Worm (Caenorhabditis elegans) whole organism, late embryonic: ENCODE measurements around the gene F48B9.3.

Source experiments
- T23F11.4 ChIP-seq: fragments of 200-800 bp; sonication (Bioruptor generic); optimal IDR thresholded peaks from 2 replicates; lab custom pipeline; 2018; ENCODE audit warnings: mild to moderate bottlenecking, missing genetic modification characterization, missing compliant biosample characterization
- ceh-45 ChIP-seq: fragments of 200-800 bp; sonication (Bioruptor generic); IDR thresholded peaks from 2 replicates; pipeline ENCODE4 v1.3.6; 2022; ENCODE audit warnings: missing genetic modification reagents, missing genetic modification characterization, missing compliant biosample characterization
- ceh-48 ChIP-seq: sonication (generic microtip); optimal IDR thresholded peaks from 2 replicates; lab custom pipeline; 2016; ENCODE audit warnings: missing genetic modification characterization, inconsistent platforms, missing compliant biosample characterization
- elt-2 ChIP-seq: sonication (generic microtip); optimal IDR thresholded peaks from 2 replicates; lab custom pipeline; 2016; ENCODE audit warnings: missing genetic modification reagents, missing genetic modification characterization, missing compliant biosample characterization
- ets-4 ChIP-seq: sonication (generic microtip); optimal IDR thresholded peaks from 2 replicates; lab custom pipeline; 2016; ENCODE audit warnings: missing genetic modification characterization, missing compliant biosample characterization
- fkh-10 ChIP-seq: fragments of 150-350 bp; optimal IDR thresholded peaks from 2 replicates; lab custom pipeline; 2014; ENCODE audit warnings: missing biosample characterization, missing genetic modification reagents, missing genetic modification characterization
- madf-2 ChIP-seq: sonication (generic microtip); optimal IDR thresholded peaks from 2 replicates; lab custom pipeline; 2017; ENCODE audit warnings: missing genetic modification characterization, missing compliant biosample characterization
- nhr-11 ChIP-seq: fragments of 150-350 bp; optimal IDR thresholded peaks from 2 replicates; lab custom pipeline; 2014; ENCODE audit warnings: missing biosample characterization, missing genetic modification characterization
- pag-3 ChIP-seq: sonication (generic microtip); optimal IDR thresholded peaks from 2 replicates; lab custom pipeline; 2016; ENCODE audit warnings: missing compliant biosample characterization, missing genetic modification characterization, borderline replicate concordance
- pat-9 ChIP-seq: fragments of 200-800 bp; sonication (Bioruptor generic); optimal IDR thresholded peaks from 2 replicates; lab custom pipeline; 2018; ENCODE audit warnings: mild to moderate bottlenecking, missing genetic modification characterization, moderate library complexity, missing compliant biosample characterization
- pqm-1 ChIP-seq: sonication (generic microtip); optimal IDR thresholded peaks from 2 replicates; lab custom pipeline; 2016; ENCODE audit warnings: missing genetic modification characterization, missing compliant biosample characterization
- unc-86 ChIP-seq: sonication (generic microtip); optimal IDR thresholded peaks from 2 replicates; lab custom pipeline; 2016; ENCODE audit warnings: missing genetic modification characterization, missing compliant biosample characterization

- TF ChIP-seq pat-9 (tag; lab: Kevin White, UChicago) (no peak), elt-2 (tag; lab: Kevin White, UChicago) (no peak), unc-86 (tag; lab: Kevin White, UChicago) (no peak), pag-3 (tag; lab: Kevin White, UChicago) (no peak), ceh-48 (no peak), fkh-10 (GFP tag; lab: Kevin White, UChicago) (no peak), madf-2 (tag; lab: Kevin White, UChicago) (no peak), ets-4 (tag; lab: Kevin White, UChicago) (no peak), ceh-45 (GFP tag; lab: Robert Waterston, UW) (no peak), T23F11.4 (no peak), pqm-1 (tag; lab: Kevin White, UChicago) (no peak), nhr-11 (tag; lab: Kevin White, UChicago) (no peak)
These were observed 46.7 kb upstream of the F48B9.3 start, which contains the start of gene swip-10 for ce11 chrX:2118162-2118561.
